Worm (Caenorhabditis elegans) whole organism, early embryonic: ENCODE results near the gene K07H8.9.

Experiments used
- B0310.2 ChIP-seq: sonication (generic microtip); optimal IDR thresholded peaks from 2 replicates; lab custom pipeline; 2016; ENCODE audit warnings: mild to moderate bottlenecking, missing genetic modification characterization, missing compliant biosample characterization
- F13C5.2 ChIP-seq: sonication (generic microtip); optimal IDR thresholded peaks from 2 replicates; lab custom pipeline; 2017; ENCODE audit warnings: mild to moderate bottlenecking, missing genetic modification characterization, inconsistent platforms, missing compliant biosample characterization
- aly-1 ChIP-seq: sonication (generic microtip); optimal IDR thresholded peaks from 2 replicates; lab custom pipeline; 2016; ENCODE audit warnings: missing genetic modification characterization, missing compliant biosample characterization
- ama-1 ChIP-seq: fragments of 150-350 bp; optimal IDR thresholded peaks from 2 replicates; lab custom pipeline; 2014
- ceh-13 ChIP-seq: fragments of 200-800 bp; sonication (Bioruptor generic); optimal IDR thresholded peaks from 2 replicates; lab custom pipeline; 2018; ENCODE audit warnings: mild to moderate bottlenecking, missing genetic modification characterization, missing compliant biosample characterization
- ets-7 ChIP-seq: sonication (generic microtip); optimal IDR thresholded peaks from 2 replicates; lab custom pipeline; 2016; ENCODE audit warnings: missing genotype, missing genetic modification characterization, missing compliant biosample characterization
- flt-1 ChIP-seq: fragments of 200-800 bp; sonication (Bioruptor generic); IDR thresholded peaks from 2 replicates; pipeline ENCODE4 v1.3.6; 2022; ENCODE audit warnings: missing genetic modification characterization, missing compliant biosample characterization
- hmg-4 ChIP-seq: fragments of 200-800 bp; sonication (Bioruptor generic); optimal IDR thresholded peaks from 2 replicates; lab custom pipeline; 2018; ENCODE audit warnings: mild to moderate bottlenecking, missing genetic modification characterization, missing compliant biosample characterization
- hnd-1 ChIP-seq: sonication (generic microtip); optimal IDR thresholded peaks from 2 replicates; lab custom pipeline; 2016; ENCODE audit warnings: missing genetic modification characterization, missing compliant biosample characterization
- scrt-1 ChIP-seq: fragments of 200-800 bp; sonication (Bioruptor generic); IDR thresholded peaks from 2 replicates; pipeline ENCODE4 v1.3.6; 2022; ENCODE audit warnings: missing genetic modification characterization, missing compliant biosample characterization
- sea-1 ChIP-seq: fragments of 200-800 bp; sonication (Bioruptor generic); conservative IDR thresholded peaks from 2 replicates; pipeline ENCODE4 v1.3.6; 2022; ENCODE audit warnings: missing genetic modification characterization, missing compliant biosample characterization
- tbx-37 ChIP-seq: fragments of 200-800 bp; sonication (Bioruptor generic); conservative IDR thresholded peaks from 2 replicates; pipeline ENCODE4 v1.3.6; 2022; ENCODE audit warnings: missing genetic modification reagents, missing genetic modification characterization, missing compliant biosample characterization
- tra-4 ChIP-seq: sonication (generic microtip); optimal IDR thresholded peaks from 2 replicates; lab custom pipeline; 2017; ENCODE audit warnings: missing genetic modification characterization, missing compliant biosample characterization

DNA sequence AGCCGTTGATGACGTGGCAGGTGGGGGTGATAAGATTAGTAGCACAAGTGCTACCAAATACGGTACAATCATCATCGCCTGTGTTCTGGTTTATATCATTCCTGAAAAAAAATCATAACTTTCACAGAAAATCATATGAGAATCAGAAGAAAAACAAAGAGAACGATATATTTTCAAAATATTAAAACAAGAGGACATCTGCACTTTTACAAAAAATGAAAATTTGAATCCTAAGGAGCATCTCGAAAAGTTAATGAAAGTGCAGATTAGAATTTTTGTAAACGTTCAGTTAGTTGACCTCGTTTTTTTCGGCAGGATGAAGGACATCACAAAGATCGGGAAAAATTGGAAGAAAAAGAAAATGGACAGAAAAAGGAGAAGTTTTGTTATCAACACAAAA lies 26.6 kb upstream of the K07H8.9 start, which contains the start of gene F35H10.10:
- TF ChIP-seq tbx-37 (GFP tag; lab: Robert Waterston, UW) (no peak), hmg-4 (GFP tag; lab: Kevin White, UChicago) (no peak), ets-7 (tag; lab: Kevin White, UChicago) (no peak), flt-1 (GFP tag; lab: Robert Waterston, UW) (no peak), F13C5.2 (tag; lab: Kevin White, UChicago) (no peak), hnd-1 (tag; lab: Kevin White, UChicago) (no peak), tra-4 (tag; lab: Kevin White, UChicago) (no peak), ceh-13 (GFP tag; lab: Kevin White, UChicago) (no peak), scrt-1 (GFP tag; lab: Robert Waterston, UW) (no peak), sea-1 (GFP tag; lab: Robert Waterston, UW) (no peak), ama-1 (lab: Kevin White, UChicago) (no peak), aly-1 (tag; lab: Kevin White, UChicago) (no peak), B0310.2 (tag; lab: Kevin White, UChicago) (no peak)
